Fruit fly (Drosophila melanogaster): Measurements from ENCODE around the gene CG12054.

DNA sequence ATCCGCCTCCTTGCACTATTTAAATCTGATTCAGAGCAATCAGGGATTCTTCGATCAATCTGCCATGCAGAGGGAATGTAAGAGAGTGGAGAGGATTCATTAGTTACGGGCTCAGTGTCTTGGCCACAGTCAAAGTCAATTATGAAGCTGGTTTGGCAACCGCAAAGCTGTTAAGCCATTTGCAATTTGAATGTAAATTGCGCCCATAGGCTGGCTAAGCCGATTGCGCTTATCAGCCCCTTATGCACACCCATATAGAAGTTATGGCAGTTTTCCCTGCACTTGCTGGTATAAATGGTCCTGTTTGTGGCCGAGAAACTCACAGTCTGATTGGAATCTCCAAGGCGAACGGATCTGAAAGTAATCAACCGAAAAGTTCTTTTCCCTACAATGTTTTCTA is 41.8 kb downstream of the CG12054 start, which contains the start of gene CAH5:
- TF ChIP-seq EcR (GFP tag; optimal IDR thresholded peaks at IDR 0.05) (no peak), psq (optimal IDR thresholded peaks at IDR 0.05) (no peak), usp (GFP tag; optimal IDR thresholded peaks at IDR 0.05) (no peak), Dll (optimal IDR thresholded peaks at IDR 0.05) (no peak)

Measured in whole organism.